Worm (Caenorhabditis elegans) whole organism, L1 larva: ENCODE data around the gene C18G1.6.

ENCODE experiments used
- C04F5.9 ChIP-seq: sonication (generic microtip); optimal IDR thresholded peaks from 2 replicates; lab custom pipeline; 2016; ENCODE audit warnings: missing genetic modification characterization, missing compliant biosample characterization
- F16B12.6 ChIP-seq: fragments of 150-350 bp; optimal IDR thresholded peaks from 2 replicates; lab custom pipeline; 2014; ENCODE audit warnings: missing biosample characterization, missing genetic modification characterization
- aha-1 ChIP-seq: fragments of 150-350 bp; optimal IDR thresholded peaks from 2 replicates; lab custom pipeline; 2014; ENCODE audit warnings: missing biosample characterization, missing genetic modification characterization
- alr-1 ChIP-seq: fragments of 200-800 bp; sonication (Bioruptor generic); optimal IDR thresholded peaks from 2 replicates; lab custom pipeline; 2018; ENCODE audit warnings: borderline replicate concordance, mild to moderate bottlenecking, missing genetic modification characterization, missing compliant biosample characterization
- aly-2 ChIP-seq: fragments of 150-350 bp; optimal IDR thresholded peaks from 2 replicates; lab custom pipeline; 2014; ENCODE audit warnings: missing biosample characterization, missing genetic modification characterization
- ama-1 ChIP-seq: fragments of 150-350 bp; optimal IDR thresholded peaks from 2 replicates; lab custom pipeline; 2014
- ceh-8 ChIP-seq: fragments of 200-800 bp; sonication (Bioruptor generic); optimal IDR thresholded peaks from 2 replicates; lab custom pipeline; 2018; ENCODE audit warnings: mild to moderate bottlenecking, missing genetic modification characterization, moderate library complexity, missing compliant biosample characterization
- ceh-82 ChIP-seq, 3 experiments: fragments of 150-350 bp in 1 of 3; sonication (generic microtip) in 2 of 3; optimal IDR thresholded peaks; 2 replicates each; lab custom pipeline; 2014 to 2017; ENCODE audit warnings: missing biosample characterization in 3 of 3, missing genetic modification characterization in 3 of 3
- ceh-88 ChIP-seq: fragments of 200-800 bp; sonication (Bioruptor generic); IDR thresholded peaks from 2 replicates; pipeline ENCODE4 v1.3.6; 2022; ENCODE audit warnings: missing genetic modification characterization, missing compliant biosample characterization
- ceh-90 ChIP-seq: sonication (generic microtip); optimal IDR thresholded peaks from 2 replicates; lab custom pipeline; 2016; ENCODE audit warnings: missing genetic modification characterization, missing compliant biosample characterization
- ces-1 ChIP-seq: fragments of 150-350 bp; optimal IDR thresholded peaks from 2 replicates; lab custom pipeline; 2014; ENCODE audit warnings: missing biosample characterization, missing genetic modification reagents, missing genetic modification characterization
- dsc-1 ChIP-seq: sonication (generic microtip); optimal IDR thresholded peaks from 2 replicates; lab custom pipeline; 2016; ENCODE audit warnings: mild to moderate bottlenecking, missing genetic modification characterization, missing compliant biosample characterization
- efl-1 ChIP-seq, 4 experiments: fragments of 150-350 bp; optimal IDR thresholded peaks in 3 of 4; peaks in 1 of 4; 1 replicate in 1 of 4; 2 replicates in 3 of 4; lab custom pipeline; 2014; ENCODE audit warnings: missing biosample characterization in 2 of 4, missing genetic modification characterization in 2 of 4, missing genetic modification reagents in 2 of 4
- egl-13 ChIP-seq: sonication (generic microtip); optimal IDR thresholded peaks from 2 replicates; lab custom pipeline; 2016; ENCODE audit warnings: missing genotype, missing genetic modification reagents, missing genetic modification characterization, missing compliant biosample characterization
- elt-2 ChIP-seq: sonication (generic microtip); optimal IDR thresholded peaks from 2 replicates; lab custom pipeline; 2016; ENCODE audit warnings: missing genetic modification characterization, mild to moderate bottlenecking, inconsistent platforms, missing compliant biosample characterization, missing genetic modification reagents
- elt-3 ChIP-seq, 6 experiments: fragments of 150-350 bp in 1 of 6; sonication (generic microtip); optimal IDR thresholded peaks; 2 replicates each; lab custom pipeline; 2017 to 2018; ENCODE audit warnings: missing biosample characterization in 6 of 6, missing genetic modification characterization in 6 of 6, inconsistent platforms in 1 of 6
- ets-5 ChIP-seq: fragments of 200-800 bp; sonication (Bioruptor generic); IDR thresholded peaks from 2 replicates; pipeline ENCODE4 v1.3.6; 2022; ENCODE audit warnings: missing genetic modification characterization, missing compliant biosample characterization
- fkh-4 ChIP-seq: sonication (generic microtip); optimal IDR thresholded peaks from 2 replicates; lab custom pipeline; 2016; ENCODE audit warnings: missing compliant biosample characterization, missing genetic modification characterization, borderline replicate concordance
- fos-1 ChIP-seq: fragments of 150-350 bp; optimal IDR thresholded peaks from 2 replicates; lab custom pipeline; 2014; ENCODE audit warnings: missing biosample characterization, missing genetic modification characterization
- hpl-2 ChIP-seq: fragments of 150-350 bp; optimal IDR thresholded peaks from 2 replicates; lab custom pipeline; 2014; ENCODE audit warnings: missing biosample characterization, missing genetic modification reagents, missing genetic modification characterization
- irx-1 ChIP-seq: sonication (generic microtip); optimal IDR thresholded peaks from 2 replicates; lab custom pipeline; 2016; ENCODE audit warnings: missing genetic modification characterization, missing compliant biosample characterization
- jun-1 ChIP-seq: fragments of 150-350 bp; optimal IDR thresholded peaks from 2 replicates; lab custom pipeline; 2014; ENCODE audit warnings: missing biosample characterization, missing genetic modification reagents, missing genetic modification characterization
- lin-13 ChIP-seq: fragments of 150-350 bp; optimal IDR thresholded peaks from 2 replicates; lab custom pipeline; 2014; ENCODE audit warnings: missing biosample characterization, missing genetic modification reagents, missing genetic modification characterization
- lin-14 ChIP-seq: fragments of 200-800 bp; sonication (Bioruptor generic); optimal IDR thresholded peaks from 2 replicates; lab custom pipeline; 2018; ENCODE audit warnings: mild to moderate bottlenecking, missing genetic modification characterization, moderate library complexity, missing compliant biosample characterization
- lin-15B ChIP-seq: fragments of 150-350 bp; sonication (generic microtip); optimal IDR thresholded peaks from 3 replicates; lab custom pipeline; 2014; ENCODE audit warnings: missing biosample characterization, missing genetic modification characterization
- lir-3 ChIP-seq: sonication (generic microtip); optimal IDR thresholded peaks from 2 replicates; lab custom pipeline; 2016; ENCODE audit warnings: mild to moderate bottlenecking, missing genetic modification characterization, moderate library complexity, missing compliant biosample characterization; ENCODE audit not compliant: poor library complexity
- lsy-2 ChIP-seq, 2 experiments: fragments of 150-350 bp; optimal IDR thresholded peaks; 2 replicates each; lab custom pipeline; 2014; ENCODE audit warnings: missing biosample characterization in 2 of 2, missing genetic modification characterization in 2 of 2
- mab-9 ChIP-seq: fragments of 200-800 bp; sonication (Bioruptor generic); IDR thresholded peaks from 2 replicates; pipeline ENCODE4 v1.3.6; 2022; ENCODE audit warnings: missing genetic modification reagents, missing genetic modification characterization, missing compliant biosample characterization
- mef-2 ChIP-seq: fragments of 150-350 bp; optimal IDR thresholded peaks from 2 replicates; lab custom pipeline; 2014; ENCODE audit warnings: missing biosample characterization, missing genetic modification characterization
- mep-1 ChIP-seq: fragments of 150-350 bp; optimal IDR thresholded peaks from 2 replicates; lab custom pipeline; 2014; ENCODE audit warnings: missing biosample characterization, missing genetic modification characterization
- nhr-19 ChIP-seq: fragments of 200-800 bp; sonication (Bioruptor generic); conservative IDR thresholded peaks from 2 replicates; pipeline ENCODE4 v1.3.6; 2022; ENCODE audit warnings: missing genetic modification characterization, missing compliant biosample characterization
- nhr-20 ChIP-seq: sonication (generic microtip); optimal IDR thresholded peaks from 2 replicates; lab custom pipeline; 2016; ENCODE audit warnings: mild to moderate bottlenecking, missing genetic modification characterization, missing compliant biosample characterization
- nhr-237 ChIP-seq: fragments of 150-350 bp; optimal IDR thresholded peaks from 2 replicates; lab custom pipeline; 2014; ENCODE audit warnings: missing biosample characterization, missing genetic modification characterization
- nhr-71 ChIP-seq: sonication (generic microtip); optimal IDR thresholded peaks from 2 replicates; lab custom pipeline; 2016; ENCODE audit warnings: mild to moderate bottlenecking, missing genetic modification characterization, moderate library complexity, missing compliant biosample characterization
- nhr-77 ChIP-seq: fragments of 150-350 bp; optimal IDR thresholded peaks from 2 replicates; lab custom pipeline; 2014; ENCODE audit warnings: missing biosample characterization, missing genetic modification characterization
- nhr-85 ChIP-seq: sonication (generic microtip); peaks from one replicate; lab custom pipeline; 2016; ENCODE audit warnings: missing genetic modification characterization, inconsistent platforms, missing compliant biosample characterization
- pag-3 ChIP-seq: sonication (generic microtip); optimal IDR thresholded peaks from 2 replicates; lab custom pipeline; 2017; ENCODE audit warnings: missing genetic modification characterization, mild to moderate bottlenecking, missing compliant biosample characterization, antibody characterized with exemption, borderline replicate concordance; ENCODE audit not compliant: insufficient read depth
- pax-3 ChIP-seq: fragments of 200-800 bp; sonication (Bioruptor generic); optimal IDR thresholded peaks from 2 replicates; lab custom pipeline; 2018; ENCODE audit warnings: mild to moderate bottlenecking, missing genetic modification characterization, moderate library complexity, missing compliant biosample characterization
- rnt-1 ChIP-seq: sonication (generic microtip); optimal IDR thresholded peaks from 2 replicates; lab custom pipeline; 2016; ENCODE audit warnings: mild to moderate bottlenecking, missing genetic modification characterization, moderate library complexity, missing compliant biosample characterization
- skn-1 ChIP-seq: fragments of 150-350 bp; optimal IDR thresholded peaks from 2 replicates; lab custom pipeline; 2014; ENCODE audit warnings: missing biosample characterization, missing genetic modification characterization
- snu-23 ChIP-seq: sonication (generic microtip); optimal IDR thresholded peaks from 2 replicates; lab custom pipeline; 2016; ENCODE audit warnings: missing genetic modification characterization, missing compliant biosample characterization
- sptf-1 ChIP-seq: fragments of 150-350 bp; optimal IDR thresholded peaks from 2 replicates; lab custom pipeline; 2014; ENCODE audit warnings: missing biosample characterization, missing genetic modification characterization
- tbx-2 ChIP-seq: sonication (generic microtip); optimal IDR thresholded peaks from 2 replicates; lab custom pipeline; 2016; ENCODE audit warnings: missing genetic modification characterization, missing compliant biosample characterization
- tlp-1 ChIP-seq: fragments of 150-350 bp; optimal IDR thresholded peaks from 2 replicates; lab custom pipeline; 2014; ENCODE audit warnings: missing biosample characterization, missing genetic modification characterization
- unc-30 ChIP-seq: sonication (generic microtip); optimal IDR thresholded peaks from 2 replicates; lab custom pipeline; 2017; ENCODE audit warnings: missing biosample characterization, missing genetic modification characterization
- unc-62 ChIP-seq: fragments of 150-350 bp; optimal IDR thresholded peaks from 2 replicates; lab custom pipeline; 2014; ENCODE audit warnings: missing biosample characterization, missing genetic modification reagents, missing genetic modification characterization
- unc-86 ChIP-seq: sonication (generic microtip); optimal IDR thresholded peaks from 2 replicates; lab custom pipeline; 2016; ENCODE audit warnings: missing genetic modification characterization, missing compliant biosample characterization
- xbp-1 ChIP-seq: sonication (generic microtip); optimal IDR thresholded peaks from 2 replicates; lab custom pipeline; 2016; ENCODE audit warnings: missing genetic modification characterization, missing compliant biosample characterization
- ztf-11 ChIP-seq, 2 experiments: sonication (generic microtip); optimal IDR thresholded peaks; 2 replicates each; lab custom pipeline; 2016 to 2017; ENCODE audit warnings: missing genetic modification characterization in 2 of 2, missing biosample characterization in 1 of 2, missing compliant biosample characterization in 1 of 2

Gene C18G1.6

ce11 chrV:4730075-4730474 lies 20.3 kb upstream of the C18G1.6 start, which contains the start of gene tig-2 (continued):
- TF ChIP-seq mab-9 (no peak), tbx-2 (tag; lab: Kevin White, UChicago) (no peak), ceh-88 (GFP tag; lab: Robert Waterston, UW) (no peak), elt-2 (tag; lab: Kevin White, UChicago) (no peak), pag-3 (no peak), nhr-19 (GFP tag; lab: Robert Waterston, UW) (peak; percentile 38; the same call in 1 of the 2 replicates), skn-1 (tag; lab: Kevin White, UChicago) (no peak), fos-1 (tag; lab: Kevin White, UChicago) (no peak), sptf-1 (no peak), elt-3 (tag; optimal IDR thresholded peaks at IDR 0.05; lab: Kevin White, UChicago) (no peak), ceh-8 (GFP tag; lab: Kevin White, UChicago) (no peak), rnt-1 (tag; lab: Kevin White, UChicago) (peak; percentile 57), irx-1 (tag; lab: Kevin White, UChicago) (no peak), fkh-4 (tag; lab: Kevin White, UChicago) (no peak), nhr-85 (tag; lab: Kevin White, UChicago) (no peak), dsc-1 (tag; lab: Kevin White, UChicago) (peak; percentile 33), pax-3 (tag; lab: Kevin White, UChicago) (no peak), jun-1 (tag; lab: Kevin White, UChicago) (no peak), lsy-2 (tag; optimal IDR thresholded peaks at IDR 0.05; lab: Kevin White, UChicago) (peak in 1 of 2 experiments; percentile 49), lir-3 (tag; lab: Kevin White, UChicago) (peak; percentile 65), ceh-90 (tag; lab: Kevin White, UChicago) (no peak), ceh-82 (tag; optimal IDR thresholded peaks at IDR 0.05; lab: Kevin White, UChicago) (no peak), aha-1 (tag; lab: Kevin White, UChicago) (no peak), ama-1 (lab: Kevin White, UChicago) (no peak), lin-14 (GFP tag; lab: Kevin White, UChicago) (peak; percentile 86), ztf-11 (tag; optimal IDR thresholded peaks at IDR 0.05; lab: Kevin White, UChicago) (no peak), mep-1 (tag; lab: Kevin White, UChicago) (peak; percentile 36), alr-1 (tag; lab: Kevin White, UChicago) (no peak), mef-2 (no peak), xbp-1 (tag; lab: Kevin White, UChicago) (peak; percentile 27), aly-2 (tag; lab: Kevin White, UChicago) (no peak), nhr-20 (tag; lab: Kevin White, UChicago) (peak; percentile 9), ces-1 (no peak)
- TF ChIP-seq, all 84 proteins: peak for 18

DNA sequence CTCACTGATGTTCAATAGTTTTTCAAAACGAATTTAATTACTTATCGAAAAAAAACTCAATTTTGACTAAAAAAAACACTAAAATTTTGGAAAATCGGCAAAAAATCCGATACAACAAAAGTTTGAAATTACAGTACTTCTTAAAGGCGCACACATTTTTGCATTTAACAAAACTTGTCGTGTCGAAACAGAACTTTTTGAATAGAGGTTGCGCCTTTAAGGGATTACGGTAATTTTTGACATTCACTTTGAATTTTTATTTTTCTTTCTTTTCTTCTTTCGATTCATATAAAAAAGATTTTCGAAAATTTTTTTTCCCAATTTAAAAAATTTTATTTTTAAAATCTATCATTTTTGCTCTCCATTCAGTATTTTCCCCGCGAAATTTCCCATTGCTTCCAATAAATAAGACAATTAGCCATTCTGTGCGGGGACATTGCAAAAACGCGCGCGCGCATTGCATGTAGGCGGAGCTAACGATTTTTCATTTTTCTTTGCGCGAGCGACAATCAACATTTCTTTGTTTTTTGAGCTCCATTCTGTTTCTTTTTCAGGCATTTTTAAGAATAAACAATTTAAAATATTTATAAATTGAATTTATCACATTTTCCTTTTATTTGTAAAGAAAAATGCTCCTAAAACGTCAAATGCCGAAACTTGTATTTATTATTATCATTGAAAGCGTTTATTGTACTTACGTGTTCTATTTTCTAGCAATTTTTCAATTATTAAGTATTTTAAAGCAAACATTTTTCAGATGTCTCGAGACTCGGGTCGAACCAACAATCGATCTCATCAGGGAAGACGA lies 19.0 kb upstream of the C18G1.6 start, which contains the start of gene F39G3.3:
F39G3.3 (plus strand) TSS at position 758 of the 808 bp plus-strand sequence.
- TF ChIP-seq ceh-8 (GFP tag; lab: Kevin White, UChicago) (no peak), aly-2 (tag; lab: Kevin White, UChicago) (no peak), ets-5 (GFP tag; lab: Robert Waterston, UW) (no peak), unc-30 (tag; lab: Kevin White, UChicago) (no peak), nhr-71 (tag; lab: Kevin White, UChicago) (peak; percentile 75), efl-1 (optimal IDR thresholded peaks at IDR 0.05; lab: Kevin White, UChicago) (peak; percentile 33 to 55), efl-1 (GFP tag; optimal IDR thresholded peaks at IDR 0.05 in 1 of 2; lab: Kevin White, UChicago) (peak; percentile 35 to 95), hpl-2 (GFP tag; lab: Kevin White, UChicago) (peak; percentile 4), lin-13 (GFP tag; lab: Kevin White, UChicago) (peak; percentile 40), lsy-2 (tag; optimal IDR thresholded peaks at IDR 0.05; lab: Kevin White, UChicago) (peak; percentile 58 to 63), unc-86 (peak; percentile 38), jun-1 (tag; lab: Kevin White, UChicago) (no peak), snu-23 (GFP tag; lab: Kevin White, UChicago) (peak; percentile 67), lin-15B (tag; lab: Kevin White, UChicago) (no peak), F16B12.6 (tag; lab: Kevin White, UChicago) (no peak), ztf-11 (tag; optimal IDR thresholded peaks at IDR 0.05; lab: Kevin White, UChicago) (peak in 1 of 2 experiments; percentile 7), nhr-237 (tag; lab: Kevin White, UChicago) (no peak), unc-62 (no peak), egl-13 (tag; lab: Kevin White, UChicago) (peak; percentile 29), tlp-1 (no peak), irx-1 (tag; lab: Kevin White, UChicago) (peak; percentile 42), nhr-77 (tag; lab: Kevin White, UChicago) (no peak), elt-3 (tag; optimal IDR thresholded peaks at IDR 0.05; lab: Kevin White, UChicago) (peak in 1 of 6 experiments; percentile 10), ama-1 (lab: Kevin White, UChicago) (no peak), C04F5.9 (tag; lab: Kevin White, UChicago) (no peak)
